Fruit fly (Drosophila melanogaster) whole organism, embryonic: ENCODE data around the gene UbcE2H.

Experiments used
- CG10543 ChIP-seq: fragments of 200-800 bp; sonication (Bioruptor generic); optimal IDR thresholded peaks from 3 replicates; lab custom pipeline; 2017; ENCODE audit warnings: missing biosample characterization, mild to moderate bottlenecking, missing genetic modification characterization, moderate library complexity
- CG10565 ChIP-seq: fragments of 200-800 bp; sonication (Bioruptor generic); optimal IDR thresholded peaks from 3 replicates; lab custom pipeline; 2016; ENCODE audit warnings: missing biosample characterization, mild to moderate bottlenecking, missing genetic modification characterization
- CG11723 ChIP-seq: fragments of 200-800 bp; sonication (Bioruptor generic); optimal IDR thresholded peaks from 2 replicates; lab custom pipeline; 2017; ENCODE audit warnings: missing biosample characterization, mild to moderate bottlenecking, missing genetic modification characterization
- CG12219 ChIP-seq: fragments of 200-800 bp; sonication (Bioruptor generic); optimal IDR thresholded peaks from 3 replicates; lab custom pipeline; 2018; ENCODE audit warnings: missing biosample characterization, mild to moderate bottlenecking, missing genetic modification characterization
- CG12391 ChIP-seq: fragments of 200-800 bp; sonication (Bioruptor generic); optimal IDR thresholded peaks from 3 replicates; lab custom pipeline; 2018; ENCODE audit warnings: missing biosample characterization, mild to moderate bottlenecking, missing genetic modification characterization, moderate library complexity
- CG13624 ChIP-seq: fragments of 200-800 bp; sonication (Bioruptor generic); optimal IDR thresholded peaks from 2 replicates; lab custom pipeline; 2016; ENCODE audit warnings: missing biosample characterization, missing genetic modification characterization
- CG13775 ChIP-seq: fragments of 200-800 bp; sonication (Bioruptor generic); optimal IDR thresholded peaks from 3 replicates; lab custom pipeline; 2017; ENCODE audit warnings: missing biosample characterization, mild to moderate bottlenecking, missing genetic modification characterization
- CG14860 ChIP-seq: fragments of 200-800 bp; sonication (Bioruptor generic); IDR thresholded peaks from 3 replicates; pipeline ENCODE4 v1.3.6; 2022; ENCODE audit warnings: missing biosample characterization, missing genetic modification characterization; ENCODE audit not compliant: partially characterized antibody
- CG2202 ChIP-seq: fragments of 200-800 bp; sonication (Bioruptor generic); optimal IDR thresholded peaks from 2 replicates; lab custom pipeline; 2018; ENCODE audit warnings: missing biosample characterization, mild to moderate bottlenecking, missing genetic modification characterization
- CG3407 ChIP-seq: fragments of 200-800 bp; sonication (Bioruptor generic); optimal IDR thresholded peaks from 2 replicates; lab custom pipeline; 2018; ENCODE audit warnings: missing biosample characterization, mild to moderate bottlenecking, missing genetic modification characterization
- CG34376 ChIP-seq: fragments of 200-800 bp; sonication (Bioruptor generic); optimal IDR thresholded peaks from 2 replicates; lab custom pipeline; 2018; ENCODE audit warnings: missing biosample characterization, mild to moderate bottlenecking, missing genetic modification characterization
- CG6254 ChIP-seq: fragments of 200-800 bp; sonication (Bioruptor generic); optimal IDR thresholded peaks from 3 replicates; lab custom pipeline; 2017; ENCODE audit warnings: mild to moderate bottlenecking, missing biosample characterization, missing genetic modification reagents, missing genetic modification characterization
- CG6813 ChIP-seq: fragments of 200-800 bp; sonication (Bioruptor generic); optimal IDR thresholded peaks from 2 replicates; lab custom pipeline; 2017; ENCODE audit warnings: missing biosample characterization, missing genetic modification characterization, mild to moderate bottlenecking, moderate library complexity, missing genetic modification reagents
- Doc3 ChIP-seq: fragments of 200-800 bp; sonication (Bioruptor generic); IDR thresholded peaks from 3 replicates; pipeline ENCODE4 v1.3.6; 2022; ENCODE audit warnings: missing biosample characterization, missing genetic modification characterization; ENCODE audit not compliant: partially characterized antibody
- E2f2 ChIP-seq: fragments of 200-800 bp; sonication (Bioruptor generic); IDR thresholded peaks from 2 replicates; pipeline ENCODE4 v1.3.6; 2022; ENCODE audit warnings: missing biosample characterization, missing genetic modification characterization
- Fer3 ChIP-seq: fragments of 200-800 bp; sonication (Bioruptor generic); optimal IDR thresholded peaks from 2 replicates; lab custom pipeline; 2018; ENCODE audit warnings: missing biosample characterization, mild to moderate bottlenecking, missing genetic modification characterization, moderate library complexity
- Hey ChIP-seq: fragments of 200-800 bp; sonication (Bioruptor generic); optimal IDR thresholded peaks from 3 replicates; lab custom pipeline; 2018; ENCODE audit warnings: missing biosample characterization, mild to moderate bottlenecking, missing genetic modification characterization
- Hmr ChIP-seq: fragments of 200-800 bp; sonication (Bioruptor generic); optimal IDR thresholded peaks from 3 replicates; lab custom pipeline; 2017; ENCODE audit warnings: mild to moderate bottlenecking, missing biosample characterization, missing genetic modification reagents, missing genetic modification characterization
- Hr51 ChIP-seq, 2 experiments: fragments of 200-800 bp; sonication (Bioruptor generic); optimal IDR thresholded peaks; 2 replicates in 1 of 2; 3 replicates in 1 of 2; lab custom pipeline; 2016 to 2018; ENCODE audit warnings: missing biosample characterization in 2 of 2, missing genetic modification characterization in 2 of 2, mild to moderate bottlenecking in 1 of 2, moderate library complexity in 1 of 2
- Lpt ChIP-seq: fragments of >200 bp; optimal IDR thresholded peaks from 2 replicates; lab custom pipeline; 2018; ENCODE audit warnings: missing biosample characterization, missing genetic modification characterization
- MBD-R2 ChIP-seq: fragments of 200-800 bp; sonication (Bioruptor generic); IDR thresholded peaks from 2 replicates; pipeline ENCODE4 v1.3.6; 2022; ENCODE audit warnings: missing biosample characterization, missing genetic modification characterization
- NC2β ChIP-seq: fragments of 200-800 bp; sonication (Bioruptor generic); optimal IDR thresholded peaks from 2 replicates; lab custom pipeline; 2016; ENCODE audit warnings: missing biosample characterization, missing genetic modification characterization
- Nf-YA ChIP-seq: fragments of 200-800 bp; sonication (Bioruptor generic); IDR thresholded peaks from 2 replicates; pipeline ENCODE4 v1.3.6; 2022; ENCODE audit warnings: missing biosample characterization, missing genetic modification characterization
- NfI ChIP-seq: fragments of 200-800 bp; sonication (Bioruptor generic); optimal IDR thresholded peaks from 3 replicates; lab custom pipeline; 2018; ENCODE audit warnings: missing biosample characterization, mild to moderate bottlenecking, missing genetic modification characterization, moderate library complexity
- Ptx1 ChIP-seq: fragments of 200-800 bp; sonication (Bioruptor generic); IDR thresholded peaks from 2 replicates; pipeline ENCODE4 v1.3.6; 2022; ENCODE audit warnings: missing biosample characterization, missing genetic modification characterization
- Sox100B ChIP-seq: fragments of 200-800 bp; sonication (Bioruptor generic); optimal IDR thresholded peaks from 3 replicates; lab custom pipeline; 2018; ENCODE audit warnings: missing biosample characterization, mild to moderate bottlenecking, missing genetic modification characterization
- ac ChIP-seq: fragments of 200-800 bp; sonication (Bioruptor generic); optimal IDR thresholded peaks from 3 replicates; lab custom pipeline; 2017; ENCODE audit warnings: missing biosample characterization, mild to moderate bottlenecking, missing genetic modification characterization
- chinmo ChIP-seq: fragments of 200-800 bp; sonication (Bioruptor generic); IDR thresholded peaks from 4 replicates; pipeline ENCODE4 v1.3.6; 2022; ENCODE audit warnings: missing biosample characterization, missing genetic modification characterization; ENCODE audit not compliant: partially characterized antibody
- ci ChIP-seq: fragments of 200-800 bp; sonication (Bioruptor generic); IDR thresholded peaks from 3 replicates; pipeline ENCODE4 v1.3.6; 2022; ENCODE audit warnings: missing biosample characterization, missing genetic modification characterization
- corto ChIP-seq: fragments of 200-800 bp; sonication (Bioruptor generic); optimal IDR thresholded peaks from 2 replicates; lab custom pipeline; 2016; ENCODE audit warnings: missing biosample characterization, mild to moderate bottlenecking, missing genetic modification characterization, moderate library complexity
- eve ChIP-seq, 2 experiments: fragments of >200 bp; optimal IDR thresholded peaks; 2 replicates each; lab custom pipeline; 2017; ENCODE audit warnings: missing biosample characterization in 2 of 2, missing genetic modification characterization in 2 of 2
- exex ChIP-seq: fragments of 200-800 bp; sonication (Bioruptor generic); optimal IDR thresholded peaks from 4 replicates; lab custom pipeline; 2018; ENCODE audit warnings: missing biosample characterization, mild to moderate bottlenecking, missing genetic modification characterization, moderate library complexity
- fd96Cb ChIP-seq: fragments of 200-800 bp; sonication (Bioruptor generic); optimal IDR thresholded peaks from 2 replicates; lab custom pipeline; 2018; ENCODE audit warnings: missing biosample characterization, mild to moderate bottlenecking, missing genetic modification characterization, moderate library complexity
- gcm2 ChIP-seq: fragments of 200-800 bp; sonication (Bioruptor generic); optimal IDR thresholded peaks from 2 replicates; lab custom pipeline; 2016; ENCODE audit warnings: missing biosample characterization, missing genetic modification characterization
- h ChIP-seq: fragments of >200 bp; optimal IDR thresholded peaks from 2 replicates; lab custom pipeline; 2017
- nom ChIP-seq: fragments of 200-800 bp; sonication (Bioruptor generic); optimal IDR thresholded peaks from 2 replicates; lab custom pipeline; 2017; ENCODE audit warnings: missing biosample characterization, missing genetic modification characterization, mild to moderate bottlenecking, moderate library complexity, missing genetic modification reagents
- pb ChIP-seq: fragments of 200-800 bp; sonication (Bioruptor generic); optimal IDR thresholded peaks from 3 replicates; lab custom pipeline; 2016; ENCODE audit warnings: missing biosample characterization, missing genetic modification characterization
- peb ChIP-seq: fragments of 200-800 bp; sonication (Bioruptor generic); IDR thresholded peaks from 2 replicates; pipeline ENCODE4 v1.3.6; 2022; ENCODE audit warnings: missing biosample characterization, missing genetic modification characterization
- pfk ChIP-seq: fragments of 200-800 bp; sonication (Bioruptor generic); optimal IDR thresholded peaks from 2 replicates; lab custom pipeline; 2018; ENCODE audit warnings: missing biosample characterization, mild to moderate bottlenecking, missing genetic modification characterization, moderate library complexity
- sd ChIP-seq: fragments of 200-800 bp; sonication (Bioruptor generic); optimal IDR thresholded peaks from 3 replicates; lab custom pipeline; 2018; ENCODE audit warnings: missing biosample characterization, mild to moderate bottlenecking, missing genetic modification characterization, moderate library complexity
- seq ChIP-seq: fragments of 200-800 bp; sonication (Bioruptor generic); IDR thresholded peaks from 2 replicates; pipeline ENCODE4 v1.3.6; 2022; ENCODE audit warnings: missing biosample characterization, missing genetic modification characterization
- sna ChIP-seq: fragments of 200-800 bp; sonication (Bioruptor generic); IDR thresholded peaks from 2 replicates; pipeline ENCODE4 v1.3.6; 2022; ENCODE audit warnings: missing biosample characterization, missing genetic modification characterization; ENCODE audit not compliant: partially characterized antibody
- sob ChIP-seq: fragments of 200-800 bp; sonication (Bioruptor generic); IDR thresholded peaks from 2 replicates; pipeline ENCODE4 v1.3.6; 2022; ENCODE audit warnings: missing biosample characterization, missing genetic modification characterization
- ssp ChIP-seq: fragments of 200-800 bp; sonication (Bioruptor generic); IDR thresholded peaks from 2 replicates; pipeline ENCODE4 v1.3.6; 2022; ENCODE audit warnings: missing biosample characterization, missing genetic modification characterization
- sug ChIP-seq: fragments of 200-800 bp; optimal IDR thresholded peaks from 2 replicates; lab custom pipeline; 2019; ENCODE audit warnings: missing biosample characterization, mild to moderate bottlenecking, missing genetic modification characterization, moderate library complexity
- tgo ChIP-seq: fragments of 200-800 bp; sonication (Bioruptor generic); IDR thresholded peaks from 3 replicates; pipeline ENCODE4 v1.3.6; 2022; ENCODE audit warnings: missing biosample characterization, missing genetic modification characterization

Gene UbcE2H

DNA sequence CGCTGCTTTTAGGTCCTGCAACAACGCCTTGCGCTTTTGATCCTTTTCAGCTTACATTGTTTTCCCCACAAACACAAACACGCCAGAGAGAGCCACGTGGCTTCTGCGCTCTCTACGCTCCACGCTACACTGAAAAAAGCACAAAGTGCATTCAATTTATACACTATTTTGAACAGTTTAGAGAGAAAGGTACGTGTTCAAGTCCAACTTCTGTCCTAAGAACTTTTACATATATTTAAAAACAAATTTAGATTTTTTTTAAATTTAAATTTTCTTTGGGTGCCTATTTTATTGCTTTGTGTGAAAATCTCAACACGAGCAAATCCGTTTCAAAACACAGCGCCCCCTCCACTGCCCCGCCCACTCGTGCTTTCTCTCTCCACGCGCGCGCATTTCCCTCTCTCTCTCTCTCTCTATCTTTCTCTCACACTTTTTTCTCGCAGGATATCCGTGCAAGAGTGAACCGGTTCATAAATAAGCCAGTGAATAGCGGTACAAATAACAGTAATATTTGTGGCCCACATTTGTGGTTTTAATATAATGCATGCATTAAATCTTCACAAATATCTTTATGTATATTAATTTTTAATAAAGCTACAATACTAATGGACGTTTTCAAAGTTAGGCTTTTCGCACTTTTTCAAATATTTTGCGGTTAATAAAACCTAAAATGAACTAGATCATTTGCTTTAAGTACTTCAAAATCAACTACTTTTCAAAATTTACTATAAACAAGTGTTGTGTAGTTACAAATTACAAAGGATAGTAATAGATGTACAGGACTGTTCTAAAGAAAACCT lies 6.4 kb upstream of the UbcE2H start (continued):
- peak; percentile 49 to 87 for TF ChIP-seq Hr51 (GFP tag; optimal IDR thresholded peaks at IDR 0.05; lab: Kevin White, UChicago)
- TF ChIP-seq exex (tag; lab: Kevin White, UChicago) = peak; percentile 48
- peak; percentile 19 for TF ChIP-seq NC2β (GFP tag; lab: Kevin White, UChicago)
- peak; percentile 52 for TF ChIP-seq CG11723 (GFP tag; lab: Kevin White, UChicago)
- peak; percentile 77 for TF ChIP-seq NfI (GFP tag; lab: Kevin White, UChicago)
- TF ChIP-seq E2f2 (GFP tag; lab: Robert Waterston, UW) = peak; percentile 72
- TF ChIP-seq CG14860 (GFP tag; lab: Robert Waterston, UW) = no peak
- no peak for TF ChIP-seq eve (GFP tag; optimal IDR thresholded peaks at IDR 0.05; lab: Kevin White, UChicago)
- peak; percentile 77 for TF ChIP-seq CG13775 (GFP tag; lab: Kevin White, UChicago)
- TF ChIP-seq CG3407 = peak; percentile 77
- TF ChIP-seq tgo (GFP tag; lab: Robert Waterston, UW) = peak; percentile 86
- peak; percentile 34 for TF ChIP-seq CG10565 (GFP tag; lab: Kevin White, UChicago)
- TF ChIP-seq seq (GFP tag; lab: Robert Waterston, UW) = peak; percentile 86
- peak; percentile 68 for TF ChIP-seq peb (GFP tag; lab: Robert Waterston, UW)
- peak; percentile 92 for TF ChIP-seq Hmr (GFP tag; lab: Kevin White, UChicago)
- TF ChIP-seq Doc3 (GFP tag; lab: Robert Waterston, UW) = no peak
- TF ChIP-seq pfk (GFP tag; lab: Kevin White, UChicago) = no peak

DNA sequence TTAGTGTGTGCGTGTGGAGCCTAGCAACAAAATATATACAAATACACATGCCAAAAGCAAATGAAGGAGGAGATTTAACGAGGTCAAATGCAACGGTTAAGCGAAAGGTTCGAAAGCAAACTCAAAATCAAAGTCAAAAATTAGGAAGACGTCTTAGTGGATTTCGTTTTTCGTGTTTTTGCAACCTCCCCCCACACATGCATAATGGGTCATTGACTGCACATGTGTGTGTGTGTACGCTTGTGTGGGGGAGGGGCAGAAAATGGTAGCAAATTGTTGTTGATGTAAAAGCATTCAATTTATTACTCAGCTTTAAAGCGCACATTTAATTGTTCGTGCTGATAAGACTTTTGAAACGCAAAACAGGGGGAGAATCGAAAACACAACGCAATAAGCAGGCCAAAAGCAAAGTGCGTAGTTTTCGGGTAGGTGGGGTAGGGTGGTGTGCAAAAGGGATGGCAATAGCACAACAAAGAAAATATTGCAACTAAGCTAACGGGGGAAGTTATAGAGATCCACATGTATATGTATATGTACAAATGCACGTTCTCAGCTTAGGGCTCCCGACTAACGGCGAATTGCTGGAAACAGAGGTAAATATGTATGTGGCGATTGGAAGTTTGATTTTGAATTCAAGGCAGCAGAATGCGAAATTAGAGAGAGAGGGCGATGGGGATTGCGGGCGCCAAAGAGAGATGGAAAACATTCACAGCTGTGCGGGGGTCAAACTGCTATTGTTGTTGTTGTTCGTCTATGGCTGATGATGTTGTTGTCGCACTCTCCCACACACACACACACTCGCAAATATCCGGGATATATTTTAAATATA lies 757 bp downstream of the UbcE2H start:
- TF ChIP-seq CG34376 (GFP tag; lab: Kevin White, UChicago) (peak; percentile 4), CG10543 (GFP tag; lab: Kevin White, UChicago) (peak; percentile 57), fd96Cb (no peak), gcm2 (GFP tag; lab: Kevin White, UChicago) (no peak), Sox100B (GFP tag; lab: Kevin White, UChicago) (no peak), Nf-YA (GFP tag; lab: Robert Waterston, UW) (no peak), CG12219 (GFP tag; lab: Kevin White, UChicago) (no peak), Ptx1 (GFP tag; lab: Robert Waterston, UW) (no peak), sug (tag; lab: Kevin White, UChicago) (peak; percentile 78), nom (peak; percentile 1), sob (GFP tag; lab: Robert Waterston, UW) (no peak), corto (no peak), pb (GFP tag; lab: Kevin White, UChicago) (no peak), CG12391 (tag; lab: Kevin White, UChicago) (no peak), ci (no peak), Hey (tag; lab: Kevin White, UChicago) (no peak), MBD-R2 (GFP tag; lab: Robert Waterston, UW) (no peak), chinmo (no peak), CG6813 (GFP tag; lab: Kevin White, UChicago) (no peak), ac (GFP tag; lab: Kevin White, UChicago) (no peak), CG2202 (tag; lab: Kevin White, UChicago) (no peak), CG6254 (GFP tag; lab: Kevin White, UChicago) (no peak), CG13624 (GFP tag; lab: Kevin White, UChicago) (peak; percentile 95), tgo (GFP tag; lab: Robert Waterston, UW) (no peak), Lpt (GFP tag; lab: Kevin White, UChicago) (no peak), ssp (GFP tag; lab: Robert Waterston, UW) (no peak), h (lab: Kevin White, UChicago) (no peak), sna (GFP tag; lab: Robert Waterston, UW) (no peak), Fer3 (tag; lab: Kevin White, UChicago) (peak; percentile 9), sd (tag; lab: Kevin White, UChicago) (peak; percentile 7)
